Fruit fly (Drosophila melanogaster) whole organism: ENCODE measurements around the gene Sf3b2.

Experiments used
- CG8478 ChIP-seq: fragments of >200 bp; optimal IDR thresholded peaks from 2 replicates; lab custom pipeline; 2018; ENCODE audit warnings: inconsistent platforms
- Dll ChIP-seq: fragments of >200 bp; optimal IDR thresholded peaks from 2 replicates; lab custom pipeline; 2017
- EcR ChIP-seq, 2 experiments: fragments of >200 bp; optimal IDR thresholded peaks; 2 replicates each; lab custom pipeline; 2017; ENCODE audit warnings: missing biosample characterization in 2 of 2, missing genetic modification characterization in 2 of 2, missing genetic modification reagents in 2 of 2
- pan ChIP-seq: fragments of >200 bp; optimal IDR thresholded peaks from 2 replicates; lab custom pipeline; 2017
- psq ChIP-seq: fragments of >200 bp; optimal IDR thresholded peaks from 2 replicates; lab custom pipeline; 2017
- usp ChIP-seq: fragments of >200 bp; optimal IDR thresholded peaks from 2 replicates; lab custom pipeline; 2017; ENCODE audit warnings: missing biosample characterization, missing genetic modification characterization, mixed read lengths

The Sf3b2 gene

dm6 chr2L:3006925-3007426, 22.0 kb downstream of the Sf3b2 start:
- TF ChIP-seq CG8478 (lab: Kevin White, UChicago), result no peak
- no peak for TF ChIP-seq psq (lab: Kevin White, UChicago)
- TF ChIP-seq pan, result no peak
- no peak for TF ChIP-seq usp (GFP tag; lab: Kevin White, UChicago)
- no peak for TF ChIP-seq EcR (GFP tag; optimal IDR thresholded peaks at IDR 0.05; lab: Kevin White, UChicago)
- TF ChIP-seq Dll (lab: Kevin White, UChicago), result no peak

- TF ChIP-seq CG8478 (lab: Kevin White, UChicago) (no peak), Dll (lab: Kevin White, UChicago) (no peak), psq (lab: Kevin White, UChicago) (no peak), pan (no peak), usp (GFP tag; lab: Kevin White, UChicago) (no peak), EcR (GFP tag; optimal IDR thresholded peaks at IDR 0.05; lab: Kevin White, UChicago) (no peak)
Observed at dm6 chr2L:3006194-3006593, 22.8 kb downstream of the Sf3b2 start.

- TF ChIP-seq Dll (lab: Kevin White, UChicago) (no peak), CG8478 (lab: Kevin White, UChicago) (no peak), pan (no peak), EcR (GFP tag; optimal IDR thresholded peaks at IDR 0.05; lab: Kevin White, UChicago) (no peak), psq (lab: Kevin White, UChicago) (no peak), usp (GFP tag; lab: Kevin White, UChicago) (no peak)
Observed at dm6 chr2L:3005483-3005882, 23.5 kb downstream of the Sf3b2 start.

- TF ChIP-seq psq (lab: Kevin White, UChicago) (no peak), pan (no peak), CG8478 (lab: Kevin White, UChicago) (no peak), EcR (GFP tag; optimal IDR thresholded peaks at IDR 0.05; lab: Kevin White, UChicago) (no peak), Dll (lab: Kevin White, UChicago) (no peak), usp (GFP tag; lab: Kevin White, UChicago) (no peak)
Observed at dm6 chr2L:3004601-3005000, 24.4 kb downstream of the Sf3b2 start.

- no peak for TF ChIP-seq Dll (lab: Kevin White, UChicago)
- TF ChIP-seq pan, result no peak
- no peak for TF ChIP-seq EcR (GFP tag; optimal IDR thresholded peaks at IDR 0.05; lab: Kevin White, UChicago)
- no peak for TF ChIP-seq usp (GFP tag; lab: Kevin White, UChicago)
- no peak for TF ChIP-seq CG8478 (lab: Kevin White, UChicago)
- TF ChIP-seq psq (lab: Kevin White, UChicago), result no peak
Observed at dm6 chr2L:3003399-3003798, 25.6 kb downstream of the Sf3b2 start.

dm6 chr2L:3001953-3002352, 27.0 kb downstream of the Sf3b2 start:
- TF ChIP-seq Dll (lab: Kevin White, UChicago) (no peak), psq (lab: Kevin White, UChicago) (no peak)

- no peak for TF ChIP-seq psq (lab: Kevin White, UChicago)
- TF ChIP-seq EcR (GFP tag; optimal IDR thresholded peaks at IDR 0.05; lab: Kevin White, UChicago), result no peak
- TF ChIP-seq pan, result no peak
- no peak for TF ChIP-seq CG8478 (lab: Kevin White, UChicago)
- no peak for TF ChIP-seq usp (GFP tag; lab: Kevin White, UChicago)
- TF ChIP-seq Dll (lab: Kevin White, UChicago), result no peak
Observed at dm6 chr2L:3000517-3000934, 28.4 kb downstream of the Sf3b2 start.

dm6 chr2L:2999609-3000008, 29.4 kb downstream of the Sf3b2 start:
- TF ChIP-seq EcR (GFP tag; optimal IDR thresholded peaks at IDR 0.05; lab: Kevin White, UChicago), result no peak

- TF ChIP-seq Dll (lab: Kevin White, UChicago), result no peak
- no peak for TF ChIP-seq EcR (GFP tag; optimal IDR thresholded peaks at IDR 0.05; lab: Kevin White, UChicago)
- TF ChIP-seq usp (GFP tag; lab: Kevin White, UChicago), result no peak
- no peak for TF ChIP-seq pan
- no peak for TF ChIP-seq CG8478 (lab: Kevin White, UChicago)
- no peak for TF ChIP-seq psq (lab: Kevin White, UChicago)
Observed at dm6 chr2L:2999113-2999512, 29.9 kb downstream of the Sf3b2 start, which contains the start of gene Ccdc85. TSS of gene Ccdc85 (plus strand) at chr2L:2999286.

- TF ChIP-seq pan (no peak), psq (lab: Kevin White, UChicago) (no peak), usp (GFP tag; lab: Kevin White, UChicago) (no peak), CG8478 (lab: Kevin White, UChicago) (no peak), Dll (lab: Kevin White, UChicago) (no peak)
Observed at dm6 chr2L:2993702-2994101, 35.3 kb downstream of the Sf3b2 start.

dm6 chr2L:2993236-2993635, 35.7 kb downstream of the Sf3b2 start:
- TF ChIP-seq EcR (GFP tag; optimal IDR thresholded peaks at IDR 0.05; lab: Kevin White, UChicago) (no peak), CG8478 (lab: Kevin White, UChicago) (peak; percentile 11), Dll (lab: Kevin White, UChicago) (no peak)

dm6 chr2L:2992664-2993174, 36.2 kb downstream of the Sf3b2 start, which contains the start of the genes okr and CG3558:
TSS of gene okr (minus strand) at chr2L:2992759.
TSS of gene CG3558 (plus strand) at chr2L:2992870.
- no peak for TF ChIP-seq psq (lab: Kevin White, UChicago)
- no peak for TF ChIP-seq usp (GFP tag; lab: Kevin White, UChicago)
- no peak for TF ChIP-seq Dll (lab: Kevin White, UChicago)
- TF ChIP-seq CG8478 (lab: Kevin White, UChicago), result no peak
- TF ChIP-seq EcR (GFP tag; optimal IDR thresholded peaks at IDR 0.05; lab: Kevin White, UChicago), result no peak
- TF ChIP-seq pan, result no peak
